Worm (Caenorhabditis elegans) whole organism, L2 larva: ENCODE results near the gene F16B4.5.

Source experiments
- C34F6.9 ChIP-seq: fragments of 150-350 bp; optimal IDR thresholded peaks from 2 replicates; lab custom pipeline; 2014; ENCODE audit warnings: missing biosample characterization, missing genetic modification characterization
- R02D3.7 ChIP-seq: fragments of 150-350 bp; optimal IDR thresholded peaks from 2 replicates; lab custom pipeline; 2014; ENCODE audit warnings: missing biosample characterization, missing genetic modification characterization
- ZK546.5 ChIP-seq: sonication (generic microtip); optimal IDR thresholded peaks from 2 replicates; lab custom pipeline; 2017; ENCODE audit warnings: missing biosample characterization, missing genetic modification characterization
- alr-1 ChIP-seq: fragments of 150-350 bp; optimal IDR thresholded peaks from 2 replicates; lab custom pipeline; 2014; ENCODE audit warnings: missing biosample characterization, missing genetic modification characterization
- aly-2 ChIP-seq: fragments of 150-350 bp; optimal IDR thresholded peaks from 2 replicates; lab custom pipeline; 2014; ENCODE audit warnings: missing biosample characterization, missing genetic modification characterization
- ama-1 ChIP-seq: fragments of 150-350 bp; optimal IDR thresholded peaks from 2 replicates; lab custom pipeline; 2018; ENCODE audit warnings: inconsistent platforms
- blmp-1 ChIP-seq: sonication (generic microtip); optimal IDR thresholded peaks from 2 replicates; lab custom pipeline; 2017; ENCODE audit warnings: missing genetic modification characterization, mild to moderate bottlenecking, missing compliant biosample characterization, antibody characterized with exemption, moderate library complexity; ENCODE audit not compliant: insufficient read depth
- ceh-16 ChIP-seq: fragments of 150-350 bp; optimal IDR thresholded peaks from 2 replicates; lab custom pipeline; 2014; ENCODE audit warnings: missing biosample characterization, missing genetic modification characterization
- ceh-82 ChIP-seq: fragments of 150-350 bp; optimal IDR thresholded peaks from 2 replicates; lab custom pipeline; 2014; ENCODE audit warnings: missing biosample characterization, missing genetic modification characterization
- dmd-4 ChIP-seq: sonication (generic microtip); optimal IDR thresholded peaks from 2 replicates; lab custom pipeline; 2017; ENCODE audit warnings: missing biosample characterization, missing genetic modification characterization
- egl-27 ChIP-seq: sonication (generic microtip); optimal IDR thresholded peaks from 3 replicates; lab custom pipeline; 2017; ENCODE audit warnings: missing biosample characterization, missing genetic modification reagents, missing genetic modification characterization
- elt-1 ChIP-seq: fragments of 150-350 bp; optimal IDR thresholded peaks from 2 replicates; lab custom pipeline; 2014; ENCODE audit warnings: missing biosample characterization, missing genetic modification characterization
- elt-3 ChIP-seq: sonication (generic microtip); optimal IDR thresholded peaks from 2 replicates; lab custom pipeline; 2017; ENCODE audit warnings: missing biosample characterization, missing genetic modification characterization
- fos-1 ChIP-seq: fragments of 150-350 bp; optimal IDR thresholded peaks from 2 replicates; lab custom pipeline; 2014; ENCODE audit warnings: missing biosample characterization, missing genetic modification characterization
- gmeb-1 ChIP-seq: fragments of 150-350 bp; optimal IDR thresholded peaks from 2 replicates; lab custom pipeline; 2014; ENCODE audit warnings: missing biosample characterization, missing genetic modification characterization
- lin-11 ChIP-seq: fragments of 150-350 bp; sonication (generic microtip); optimal IDR thresholded peaks from 2 replicates; lab custom pipeline; 2014; ENCODE audit warnings: missing biosample characterization, missing genetic modification characterization, inconsistent platforms, mixed read lengths
- lin-13 ChIP-seq: fragments of 150-350 bp; optimal IDR thresholded peaks from 2 replicates; lab custom pipeline; 2014; ENCODE audit warnings: missing biosample characterization, missing genetic modification reagents, missing genetic modification characterization
- lsy-2 ChIP-seq, 2 experiments: fragments of 150-350 bp in 1 of 2; sonication (generic microtip) in 1 of 2; optimal IDR thresholded peaks; 2 replicates each; lab custom pipeline; 2014 to 2017; ENCODE audit warnings: missing biosample characterization in 2 of 2, missing genetic modification characterization in 2 of 2
- mab-5 ChIP-seq: fragments of 150-350 bp; optimal IDR thresholded peaks from 2 replicates; lab custom pipeline; 2014; ENCODE audit warnings: missing biosample characterization, missing genetic modification characterization
- mbf-1 ChIP-seq: sonication (generic microtip); optimal IDR thresholded peaks from 2 replicates; lab custom pipeline; 2017; ENCODE audit warnings: missing biosample characterization, missing genetic modification characterization
- mdl-1 ChIP-seq, 2 experiments: fragments of 150-350 bp in 1 of 2; sonication (generic microtip) in 1 of 2; optimal IDR thresholded peaks; 2 replicates each; lab custom pipeline; 2017; ENCODE audit warnings: missing biosample characterization in 2 of 2, missing genetic modification characterization in 2 of 2
- nhr-10 ChIP-seq: sonication (generic microtip); optimal IDR thresholded peaks from 2 replicates; lab custom pipeline; 2017; ENCODE audit warnings: missing biosample characterization, missing genetic modification characterization
- nhr-11 ChIP-seq: fragments of 150-350 bp; optimal IDR thresholded peaks from 2 replicates; lab custom pipeline; 2014; ENCODE audit warnings: missing biosample characterization, missing genetic modification characterization
- nhr-12 ChIP-seq: fragments of 150-350 bp; optimal IDR thresholded peaks from 2 replicates; lab custom pipeline; 2014; ENCODE audit warnings: missing biosample characterization, missing genetic modification characterization
- nhr-129 ChIP-seq: fragments of 150-350 bp; optimal IDR thresholded peaks from 2 replicates; lab custom pipeline; 2014; ENCODE audit warnings: missing biosample characterization, missing genetic modification characterization
- nhr-21 ChIP-seq: fragments of 150-350 bp; optimal IDR thresholded peaks from 2 replicates; lab custom pipeline; 2014; ENCODE audit warnings: missing biosample characterization, missing genetic modification characterization
- nhr-237 ChIP-seq: fragments of 150-350 bp; optimal IDR thresholded peaks from 2 replicates; lab custom pipeline; 2014; ENCODE audit warnings: missing biosample characterization, missing genetic modification characterization
- nhr-25 ChIP-seq: fragments of 150-350 bp; sonication (generic microtip); optimal IDR thresholded peaks from 3 replicates; lab custom pipeline; 2014; ENCODE audit warnings: missing biosample characterization, missing genetic modification characterization
- nhr-6 ChIP-seq: fragments of 150-350 bp; optimal IDR thresholded peaks from 2 replicates; lab custom pipeline; 2014; ENCODE audit warnings: missing biosample characterization, missing genetic modification characterization
- nhr-77 ChIP-seq: fragments of 150-350 bp; optimal IDR thresholded peaks from 2 replicates; lab custom pipeline; 2014; ENCODE audit warnings: missing biosample characterization, missing genetic modification characterization
- sem-4 ChIP-seq: fragments of 150-350 bp; optimal IDR thresholded peaks from 2 replicates; lab custom pipeline; 2014; ENCODE audit warnings: missing biosample characterization, missing genetic modification reagents, missing genetic modification characterization
- sma-3 ChIP-seq: sonication (generic microtip); optimal IDR thresholded peaks from 2 replicates; lab custom pipeline; 2016; ENCODE audit warnings: missing genetic modification reagents, missing genetic modification characterization, missing compliant biosample characterization
- sma-9 ChIP-seq, 2 experiments: fragments of 150-350 bp in 1 of 2; sonication (generic microtip) in 1 of 2; optimal IDR thresholded peaks; 2 replicates each; lab custom pipeline; 2014 to 2016; ENCODE audit warnings: missing genetic modification characterization in 2 of 2, mild to moderate bottlenecking in 1 of 2, missing biosample characterization in 1 of 2, missing compliant biosample characterization in 1 of 2, missing genetic modification reagents in 1 of 2, moderate library complexity in 1 of 2
- unc-39 ChIP-seq: fragments of 150-350 bp; optimal IDR thresholded peaks from 2 replicates; lab custom pipeline; 2014; ENCODE audit warnings: missing biosample characterization, missing genetic modification characterization
- unc-55 ChIP-seq: fragments of 150-350 bp; sonication (generic microtip); optimal IDR thresholded peaks from 3 replicates; lab custom pipeline; 2014; ENCODE audit warnings: missing biosample characterization, missing genetic modification reagents, missing genetic modification characterization
- unc-62 ChIP-seq: fragments of 150-350 bp; optimal IDR thresholded peaks from 2 replicates; lab custom pipeline; 2014; ENCODE audit warnings: missing biosample characterization, missing genetic modification reagents, missing genetic modification characterization
- zag-1 ChIP-seq: fragments of 150-350 bp; optimal IDR thresholded peaks from 2 replicates; lab custom pipeline; 2014; ENCODE audit warnings: missing biosample characterization, missing genetic modification characterization
- ztf-11 ChIP-seq: sonication (generic microtip); optimal IDR thresholded peaks from 2 replicates; lab custom pipeline; 2017; ENCODE audit warnings: missing biosample characterization, missing genetic modification characterization
- ztf-4 ChIP-seq: fragments of 150-350 bp; optimal IDR thresholded peaks from 2 replicates; lab custom pipeline; 2014; ENCODE audit warnings: missing biosample characterization, missing genetic modification characterization

F16B4.5 gene

DNA sequence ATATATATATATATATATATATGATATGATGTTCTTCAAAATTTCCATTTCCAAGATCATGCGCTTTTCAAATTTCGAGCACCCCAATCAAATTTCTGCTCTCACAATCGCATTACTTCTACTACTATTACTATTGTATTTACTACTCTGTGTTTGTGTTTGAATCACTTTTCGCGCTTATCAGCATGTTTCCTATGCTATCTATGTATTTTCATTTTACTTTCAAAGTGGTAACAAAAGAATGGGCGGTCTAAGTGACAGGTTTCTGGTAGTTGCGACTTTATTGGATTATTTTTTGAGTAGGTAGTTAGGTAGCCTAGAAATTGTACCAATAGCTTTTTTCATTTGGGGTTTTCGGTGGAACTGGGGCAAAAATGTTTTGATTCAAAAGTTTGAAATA is 30.1 kb upstream of the F16B4.5 start:
- TF ChIP-seq mdl-1 (tag; optimal IDR thresholded peaks at IDR 0.05; lab: Kevin White, UChicago) (no peak), unc-39 (tag; lab: Kevin White, UChicago) (no peak), lin-11 (no peak), nhr-11 (tag; lab: Kevin White, UChicago) (no peak), blmp-1 (tag; lab: Kevin White, UChicago) (no peak), nhr-6 (tag; lab: Kevin White, UChicago) (no peak)

DNA sequence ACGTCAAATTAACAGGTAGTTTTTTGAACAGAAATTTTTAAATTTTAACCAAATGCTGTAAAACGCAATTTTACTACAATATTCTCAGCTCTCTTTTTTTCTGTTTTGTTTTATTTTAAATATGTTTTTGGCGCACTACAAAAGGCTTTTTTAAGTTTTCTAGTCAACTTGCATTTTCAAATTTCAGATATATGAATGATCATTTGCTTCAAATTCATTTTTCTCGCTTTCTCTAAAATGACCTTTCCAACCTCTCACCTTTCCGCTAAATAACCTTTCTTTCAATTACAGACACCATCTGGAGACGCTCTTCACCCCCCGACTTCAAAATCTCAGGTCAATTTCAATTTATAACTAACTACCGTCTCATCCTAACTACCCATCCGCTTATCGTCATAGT is 21.5 kb upstream of the F16B4.5 start, which contains the start of gene cdc-25.2:
Gene cdc-25.2, plus strand, starts transcription at position 301 of the 400 bp plus-strand sequence.
- TF ChIP-seq blmp-1 (tag; lab: Kevin White, UChicago) (no peak), elt-3 (tag; lab: Kevin White, UChicago) (no peak), gmeb-1 (no peak), R02D3.7 (tag; lab: Kevin White, UChicago) (no peak), ceh-16 (peak; percentile 59), ceh-82 (tag; lab: Kevin White, UChicago) (no peak), egl-27 (tag; lab: Kevin White, UChicago) (no peak), nhr-21 (tag; lab: Kevin White, UChicago) (no peak)

DNA sequence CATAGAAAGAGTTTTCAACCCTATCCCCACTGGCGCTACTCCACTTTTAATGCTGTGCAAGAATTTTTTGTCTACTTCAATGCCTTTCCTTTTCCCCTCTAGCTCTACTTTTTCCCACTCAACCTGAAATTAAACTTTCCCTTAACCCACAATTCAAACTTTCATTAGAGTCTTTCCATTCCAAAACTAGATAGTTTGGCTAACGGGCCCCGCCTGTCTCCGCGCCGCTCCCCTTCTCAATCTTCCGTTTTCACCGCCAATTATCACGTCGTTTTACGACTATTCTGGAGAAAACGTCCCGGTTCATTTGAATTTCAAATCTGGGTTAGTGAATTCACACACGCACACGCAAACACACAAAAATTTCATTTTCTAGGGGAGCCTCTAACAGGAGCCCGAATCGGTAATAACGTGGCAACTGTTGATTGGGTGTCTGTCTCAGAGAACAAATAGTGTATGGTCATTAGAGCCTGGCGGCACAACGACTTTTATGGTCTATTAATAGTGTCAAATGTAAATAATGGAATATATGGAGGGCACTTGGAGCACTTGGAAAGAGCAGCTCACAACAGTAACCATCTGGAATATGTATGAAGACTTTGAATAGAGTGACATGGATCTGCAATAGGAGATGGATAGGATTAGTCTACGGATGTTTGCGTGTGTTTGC is 18.3 kb upstream of the F16B4.5 start:
- TF ChIP-seq nhr-12 (no peak), blmp-1 (tag; lab: Kevin White, UChicago) (no peak), unc-55 (GFP tag; lab: Kevin White, UChicago) (no peak), elt-1 (tag; lab: Kevin White, UChicago) (no peak), mbf-1 (tag; lab: Kevin White, UChicago) (no peak), nhr-129 (tag; lab: Kevin White, UChicago) (no peak), nhr-25 (no peak), nhr-21 (tag; lab: Kevin White, UChicago) (no peak), unc-39 (tag; lab: Kevin White, UChicago) (no peak), ztf-4 (tag; lab: Kevin White, UChicago) (no peak), C34F6.9 (no peak), ama-1 (lab: Kevin White, UChicago) (no peak), alr-1 (tag; lab: Kevin White, UChicago) (no peak), ceh-82 (tag; lab: Kevin White, UChicago) (no peak), sem-4 (no peak), aly-2 (tag; lab: Kevin White, UChicago) (no peak), fos-1 (no peak), zag-1 (tag; lab: Kevin White, UChicago) (no peak)

DNA sequence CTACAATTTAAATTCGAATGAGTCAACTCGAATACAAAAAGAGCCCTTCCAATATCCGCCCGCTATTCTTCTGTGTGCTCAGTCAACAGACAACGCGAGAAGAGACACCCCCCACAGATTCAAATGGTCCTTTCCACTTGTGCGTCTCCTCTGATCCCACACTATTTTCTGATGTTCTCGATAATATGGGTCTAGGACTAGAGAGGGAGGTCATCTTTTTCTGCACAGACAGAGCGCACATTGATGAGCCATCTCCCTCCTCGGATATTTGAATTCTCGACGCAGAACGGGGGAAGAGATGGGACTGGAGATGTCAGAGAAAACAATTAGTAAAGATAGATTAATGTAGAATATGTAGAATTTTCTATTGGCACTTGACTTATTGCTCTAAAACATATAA is 17.5 kb upstream of the F16B4.5 start:
- TF ChIP-seq lin-13: no peak
- no peak for TF ChIP-seq R02D3.7 (tag; lab: Kevin White, UChicago)
- TF ChIP-seq lsy-2 (tag; optimal IDR thresholded peaks at IDR 0.05; lab: Kevin White, UChicago): no peak
- TF ChIP-seq aly-2 (tag; lab: Kevin White, UChicago): no peak
- no peak for TF ChIP-seq dmd-4 (tag; lab: Kevin White, UChicago)
- TF ChIP-seq ztf-4 (tag; lab: Kevin White, UChicago): no peak
- TF ChIP-seq nhr-77 (tag; lab: Kevin White, UChicago): no peak
- TF ChIP-seq, all 48 proteins: peak for 0

DNA sequence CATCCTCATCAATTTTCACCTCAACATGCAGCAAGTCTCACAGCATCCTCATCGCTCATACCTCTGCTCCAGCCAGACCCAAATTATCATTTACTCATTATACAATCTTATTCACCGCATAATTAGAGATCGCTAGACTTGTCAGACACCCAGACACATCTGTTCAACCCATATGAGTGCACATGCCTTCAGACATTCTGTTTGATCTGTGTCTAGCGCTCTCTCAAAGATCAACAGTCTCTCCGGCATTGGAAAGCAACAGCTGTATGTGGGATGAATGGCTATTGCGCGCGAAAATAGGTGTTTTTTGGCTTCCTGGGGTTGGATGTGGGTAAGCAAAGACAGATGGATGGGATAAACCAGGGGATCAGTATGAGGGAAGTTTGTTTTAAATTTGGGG is 15.6 kb upstream of the F16B4.5 start:
- TF ChIP-seq ama-1 (lab: Kevin White, UChicago) (no peak), gmeb-1 (no peak), lin-11 (no peak), nhr-6 (tag; lab: Kevin White, UChicago) (no peak), mdl-1 (tag; optimal IDR thresholded peaks at IDR 0.05; lab: Kevin White, UChicago) (no peak), R02D3.7 (tag; lab: Kevin White, UChicago) (no peak), mab-5 (tag; lab: Kevin White, UChicago) (no peak), unc-39 (tag; lab: Kevin White, UChicago) (no peak), ceh-16 (no peak), fos-1 (no peak)

DNA sequence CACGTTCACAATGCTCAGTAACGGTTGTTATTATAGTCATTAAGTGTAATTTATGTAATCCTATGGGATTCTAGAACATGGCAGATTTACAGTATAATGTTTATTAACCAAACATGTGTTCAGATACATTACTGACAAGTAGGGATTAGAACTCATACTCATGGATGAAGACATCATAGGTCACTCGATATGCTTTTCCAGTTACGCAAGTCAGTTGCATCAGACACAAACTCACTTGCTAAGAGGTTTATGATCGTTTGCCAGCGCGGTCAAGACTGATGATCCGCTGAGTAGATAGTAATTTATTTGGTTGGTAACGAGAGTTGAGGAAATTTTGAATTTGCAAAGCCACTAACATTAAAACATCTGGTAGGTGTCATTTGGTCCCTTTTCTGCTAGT is 13.6 kb upstream of the F16B4.5 start:
- TF ChIP-seq ztf-11: no peak
- no peak for TF ChIP-seq unc-62 (GFP tag; lab: Kevin White, UChicago)
- TF ChIP-seq elt-3 (tag; lab: Kevin White, UChicago): no peak
- TF ChIP-seq nhr-10 (tag; lab: Kevin White, UChicago): no peak
- no peak for TF ChIP-seq nhr-237
- TF ChIP-seq mab-5 (tag; lab: Kevin White, UChicago): no peak
- TF ChIP-seq sma-9 (GFP tag; optimal IDR thresholded peaks at IDR 0.05; lab: Kevin White, UChicago): no peak
- no peak for TF ChIP-seq sma-9 (tag; optimal IDR thresholded peaks at IDR 0.05; lab: Kevin White, UChicago)
- no peak for TF ChIP-seq mdl-1 (tag; optimal IDR thresholded peaks at IDR 0.05; lab: Kevin White, UChicago)
- no peak for TF ChIP-seq sma-3 (GFP tag; lab: Kevin White, UChicago)
- no peak for TF ChIP-seq ZK546.5
- no peak for TF ChIP-seq lin-13
- TF ChIP-seq mbf-1 (tag; lab: Kevin White, UChicago): no peak
- no peak for TF ChIP-seq nhr-12
- no peak for TF ChIP-seq nhr-25
- no peak for TF ChIP-seq alr-1 (tag; lab: Kevin White, UChicago)
- no peak for TF ChIP-seq aly-2 (tag; lab: Kevin White, UChicago)
